Worm (Caenorhabditis elegans) whole organism, young adult: ENCODE data around the gene cyc-2.1.
A peak's percentile ranks its signal among the peaks of the same experiment; 100 is the strongest.

ENCODE experiments used
- B0019.2 ChIP-seq: fragments of 200-800 bp; sonication (Bioruptor generic); conservative IDR thresholded peaks from 2 replicates; pipeline ENCODE4 v1.3.6; 2022; ENCODE audit warnings: missing genetic modification reagents, missing genetic modification characterization, missing compliant biosample characterization
- F22D6.2 ChIP-seq: sonication (generic microtip); optimal IDR thresholded peaks from 2 replicates; lab custom pipeline; 2016; ENCODE audit warnings: mild to moderate bottlenecking, missing genetic modification characterization, missing compliant biosample characterization
- F23B12.7 ChIP-seq: sonication (generic microtip); optimal IDR thresholded peaks from 2 replicates; lab custom pipeline; 2017; ENCODE audit warnings: missing genetic modification characterization, mild to moderate bottlenecking, missing compliant biosample characterization, antibody characterized with exemption, moderate library complexity; ENCODE audit not compliant: insufficient read depth
- F37B4.10 ChIP-seq: fragments of 200-800 bp; sonication (Bioruptor generic); IDR thresholded peaks from 2 replicates; pipeline ENCODE4 v1.3.6; 2022; ENCODE audit warnings: missing genetic modification characterization, missing compliant biosample characterization
- F49E8.2 ChIP-seq: sonication (generic microtip); optimal IDR thresholded peaks from 3 replicates; lab custom pipeline; 2017; ENCODE audit warnings: missing genetic modification characterization, mild to moderate bottlenecking, missing compliant biosample characterization, antibody characterized with exemption, moderate library complexity; ENCODE audit not compliant: insufficient read depth
- F57C9.4 ChIP-seq: sonication (generic microtip); optimal IDR thresholded peaks from 2 replicates; lab custom pipeline; 2017; ENCODE audit warnings: mild to moderate bottlenecking, missing genetic modification characterization, missing compliant biosample characterization
- T07F8.4 ChIP-seq: sonication (generic microtip); optimal IDR thresholded peaks from 2 replicates; lab custom pipeline; 2016; ENCODE audit warnings: mild to moderate bottlenecking, missing genetic modification characterization, moderate library complexity, missing compliant biosample characterization
- Y79H2A.3 ChIP-seq: fragments of 200-800 bp; sonication (Bioruptor generic); conservative IDR thresholded peaks from 2 replicates; pipeline ENCODE4 v1.3.6; 2022; ENCODE audit warnings: missing genetic modification reagents, missing genetic modification characterization, missing compliant biosample characterization
- akir-1 ChIP-seq: fragments of 200-800 bp; sonication (Bioruptor generic); optimal IDR thresholded peaks from 2 replicates; lab custom pipeline; 2018; ENCODE audit warnings: mild to moderate bottlenecking, missing genetic modification characterization, moderate library complexity, missing compliant biosample characterization
- bed-2 ChIP-seq: fragments of 200-800 bp; sonication (Bioruptor generic); IDR thresholded peaks from 2 replicates; pipeline ENCODE4 v1.3.6; 2022; ENCODE audit warnings: missing genetic modification reagents, missing genetic modification characterization, missing compliant biosample characterization
- ccch-3 ChIP-seq: fragments of 200-800 bp; sonication (Bioruptor generic); optimal IDR thresholded peaks from 2 replicates; lab custom pipeline; 2018; ENCODE audit warnings: mild to moderate bottlenecking, missing genetic modification characterization, missing compliant biosample characterization
- cebp-1 ChIP-seq, 2 experiments: fragments of 200-800 bp in 1 of 2; sonication (Bioruptor generic) in 1 of 2; sonication (generic microtip) in 1 of 2; IDR thresholded peaks in 1 of 2; optimal IDR thresholded peaks in 1 of 2; 2 replicates each; pipeline versions ENCODE4 v1.3.6 to Lab custom; 2017 to 2022; ENCODE audit warnings: missing compliant biosample characterization in 2 of 2, missing genetic modification characterization in 2 of 2, mild to moderate bottlenecking in 1 of 2, missing genetic modification reagents in 1 of 2, moderate library complexity in 1 of 2
- ceh-40 ChIP-seq: fragments of 200-800 bp; sonication (Bioruptor generic); IDR thresholded peaks from 2 replicates; pipeline ENCODE4 v1.3.6; 2022; ENCODE audit warnings: missing genetic modification characterization, missing compliant biosample characterization
- ceh-58 ChIP-seq: fragments of 200-800 bp; sonication (Bioruptor generic); IDR thresholded peaks from 2 replicates; pipeline ENCODE4 v1.3.6; 2022; ENCODE audit warnings: missing genetic modification characterization, missing compliant biosample characterization
- ceh-91 ChIP-seq: fragments of 200-800 bp; sonication (Bioruptor generic); IDR thresholded peaks from 2 replicates; pipeline ENCODE4 v1.3.6; 2022; ENCODE audit warnings: missing genetic modification reagents, missing genetic modification characterization, missing compliant biosample characterization
- die-1 ChIP-seq: sonication (generic microtip); optimal IDR thresholded peaks from 2 replicates; lab custom pipeline; 2016; ENCODE audit warnings: missing genotype, mild to moderate bottlenecking, missing genetic modification characterization, missing compliant biosample characterization
- dpl-1 ChIP-seq: fragments of 150-350 bp; optimal IDR thresholded peaks from 2 replicates; lab custom pipeline; 2014; ENCODE audit warnings: missing biosample characterization, missing genetic modification reagents, missing genetic modification characterization
- egl-18 ChIP-seq: fragments of 200-800 bp; sonication (Bioruptor generic); IDR thresholded peaks from 2 replicates; pipeline ENCODE4 v1.3.6; 2022; ENCODE audit warnings: missing genetic modification reagents, missing genetic modification characterization, missing compliant biosample characterization
- ekl-4 ChIP-seq: fragments of 200-800 bp; sonication (Bioruptor generic); IDR thresholded peaks from 2 replicates; pipeline ENCODE4 v1.3.6; 2022; ENCODE audit warnings: missing genetic modification reagents, missing genetic modification characterization, missing compliant biosample characterization
- hlh-12 ChIP-seq: sonication (generic microtip); optimal IDR thresholded peaks from 2 replicates; lab custom pipeline; 2016; ENCODE audit warnings: missing genetic modification characterization, missing compliant biosample characterization
- hlh-26 ChIP-seq: fragments of 200-800 bp; sonication (Bioruptor generic); conservative IDR thresholded peaks from 2 replicates; pipeline ENCODE4 v1.3.6; 2022; ENCODE audit warnings: missing genetic modification reagents, missing genetic modification characterization, missing compliant biosample characterization
- hmg-1.2 ChIP-seq: fragments of 200-800 bp; sonication (Bioruptor generic); IDR thresholded peaks from 2 replicates; pipeline ENCODE4 v1.3.6; 2022; ENCODE audit warnings: missing genetic modification reagents, missing genetic modification characterization, missing compliant biosample characterization
- hmg-20 ChIP-seq: fragments of 200-800 bp; sonication (Bioruptor generic); IDR thresholded peaks from 2 replicates; pipeline ENCODE4 v1.3.6; 2022; ENCODE audit warnings: missing genetic modification reagents, missing genetic modification characterization, missing compliant biosample characterization
- lin-35 ChIP-seq, 3 experiments: fragments of 150-350 bp in 2 of 3; sonication (generic microtip) in 1 of 3; optimal IDR thresholded peaks; 2 replicates each; lab custom pipeline; 2014 to 2018; ENCODE audit warnings: missing biosample characterization in 3 of 3, missing genetic modification characterization in 3 of 3, missing genetic modification reagents in 3 of 3
- lin-40 ChIP-seq: sonication (generic microtip); optimal IDR thresholded peaks from 2 replicates; lab custom pipeline; 2016; ENCODE audit warnings: missing genetic modification characterization, mild to moderate bottlenecking, missing compliant biosample characterization, missing genotype, missing genetic modification reagents
- lir-1 ChIP-seq: fragments of 200-800 bp; sonication (Bioruptor generic); conservative IDR thresholded peaks from 2 replicates; pipeline ENCODE4 v1.3.6; 2022; ENCODE audit warnings: missing genetic modification reagents, missing genetic modification characterization, missing compliant biosample characterization
- madf-10 ChIP-seq: sonication (generic microtip); optimal IDR thresholded peaks from 2 replicates; lab custom pipeline; 2016; ENCODE audit warnings: mild to moderate bottlenecking, missing genetic modification characterization, missing compliant biosample characterization
- madf-6 ChIP-seq: fragments of 200-800 bp; sonication (Bioruptor generic); IDR thresholded peaks from 2 replicates; pipeline ENCODE4 v1.3.6; 2022; ENCODE audit warnings: missing genetic modification reagents, missing genetic modification characterization, missing compliant biosample characterization
- mcd-1 ChIP-seq: fragments of 200-800 bp; sonication (Bioruptor generic); IDR thresholded peaks from 2 replicates; pipeline ENCODE4 v1.3.6; 2022; ENCODE audit warnings: missing genetic modification reagents, missing genetic modification characterization, missing compliant biosample characterization
- mes-4 ChIP-seq: sonication (generic microtip); optimal IDR thresholded peaks from 2 replicates; lab custom pipeline; 2016; ENCODE audit warnings: missing genotype, missing genetic modification characterization, missing compliant biosample characterization
- nfya-2 ChIP-seq: fragments of 200-800 bp; sonication (Bioruptor generic); IDR thresholded peaks from 2 replicates; pipeline ENCODE4 v1.3.6; 2022; ENCODE audit warnings: missing genetic modification reagents, missing genetic modification characterization, missing compliant biosample characterization
- nhr-27 ChIP-seq: fragments of 200-800 bp; sonication (Bioruptor generic); optimal IDR thresholded peaks from 2 replicates; lab custom pipeline; 2018; ENCODE audit warnings: mild to moderate bottlenecking, missing genetic modification characterization, moderate library complexity, missing compliant biosample characterization
- nhr-80 ChIP-seq: sonication (generic microtip); optimal IDR thresholded peaks from 2 replicates; lab custom pipeline; 2016; ENCODE audit warnings: missing genetic modification characterization, missing compliant biosample characterization
- nhr-90 ChIP-seq: sonication (generic microtip); optimal IDR thresholded peaks from 2 replicates; lab custom pipeline; 2016; ENCODE audit warnings: missing genotype, mild to moderate bottlenecking, missing genetic modification characterization, missing compliant biosample characterization
- pbrm-1 ChIP-seq: fragments of 200-800 bp; sonication (Bioruptor generic); IDR thresholded peaks from 2 replicates; pipeline ENCODE4 v1.3.6; 2022; ENCODE audit warnings: missing genetic modification reagents, missing genetic modification characterization, missing compliant biosample characterization
- rcor-1 ChIP-seq: fragments of 200-800 bp; sonication (Bioruptor generic); IDR thresholded peaks from 2 replicates; pipeline ENCODE4 v1.3.6; 2022; ENCODE audit warnings: missing genetic modification reagents, missing genetic modification characterization, missing compliant biosample characterization
- rec-8 ChIP-seq, 2 experiments: sonication (generic microtip); optimal IDR thresholded peaks; 2 replicates each; lab custom pipeline; 2016; ENCODE audit warnings: mild to moderate bottlenecking in 2 of 2, missing genetic modification characterization in 2 of 2, missing genetic modification reagents in 2 of 2, missing genotype in 2 of 2, missing biosample characterization in 1 of 2, missing compliant biosample characterization in 1 of 2, moderate library complexity in 1 of 2
- rpc-1 ChIP-seq, 2 experiments: fragments of 150-350 bp in 1 of 2; sonication (generic microtip) in 1 of 2; optimal IDR thresholded peaks; 2 replicates each; lab custom pipeline; 2014 to 2018; ENCODE audit warnings: missing biosample characterization in 1 of 2, missing genetic modification characterization in 1 of 2, missing genetic modification reagents in 1 of 2, missing genotype in 1 of 2
- sdz-38 ChIP-seq: sonication (generic microtip); optimal IDR thresholded peaks from 2 replicates; lab custom pipeline; 2016; ENCODE audit warnings: missing genotype, missing genetic modification characterization, missing compliant biosample characterization
- snpc-3.4 ChIP-seq: sonication (generic microtip); optimal IDR thresholded peaks from 2 replicates; lab custom pipeline; 2017; ENCODE audit warnings: missing genetic modification characterization, mild to moderate bottlenecking, missing compliant biosample characterization, antibody characterized with exemption, moderate library complexity, missing genotype, missing genetic modification reagents
- snpc-4 ChIP-seq, 5 experiments: fragments of 150-350 bp in 1 of 5; sonication (generic microtip) in 4 of 5; optimal IDR thresholded peaks; 2 replicates each; lab custom pipeline; 2014 to 2018; ENCODE audit warnings: missing genetic modification characterization in 5 of 5, missing biosample characterization in 3 of 5, antibody characterized with exemption in 2 of 5, mild to moderate bottlenecking in 2 of 5, missing compliant biosample characterization in 2 of 5, missing genotype in 2 of 5, moderate library complexity in 2 of 5, missing genetic modification reagents in 1 of 5
- somi-1 ChIP-seq: fragments of 200-800 bp; sonication (Bioruptor generic); optimal IDR thresholded peaks from 2 replicates; lab custom pipeline; 2018; ENCODE audit warnings: mild to moderate bottlenecking, missing genetic modification characterization, missing compliant biosample characterization
- tlf-1 ChIP-seq: fragments of 200-800 bp; sonication (Bioruptor generic); optimal IDR thresholded peaks from 2 replicates; lab custom pipeline; 2018; ENCODE audit warnings: mild to moderate bottlenecking, missing genetic modification characterization, missing compliant biosample characterization
- unc-130 ChIP-seq: sonication (generic microtip); optimal IDR thresholded peaks from 2 replicates; lab custom pipeline; 2016; ENCODE audit warnings: missing genetic modification reagents, missing genetic modification characterization, missing compliant biosample characterization
- ztf-3 ChIP-seq: fragments of 200-800 bp; sonication (Bioruptor generic); optimal IDR thresholded peaks from 2 replicates; lab custom pipeline; 2018; ENCODE audit warnings: mild to moderate bottlenecking, missing genetic modification characterization, missing compliant biosample characterization

Gene cyc-2.1

DNA sequence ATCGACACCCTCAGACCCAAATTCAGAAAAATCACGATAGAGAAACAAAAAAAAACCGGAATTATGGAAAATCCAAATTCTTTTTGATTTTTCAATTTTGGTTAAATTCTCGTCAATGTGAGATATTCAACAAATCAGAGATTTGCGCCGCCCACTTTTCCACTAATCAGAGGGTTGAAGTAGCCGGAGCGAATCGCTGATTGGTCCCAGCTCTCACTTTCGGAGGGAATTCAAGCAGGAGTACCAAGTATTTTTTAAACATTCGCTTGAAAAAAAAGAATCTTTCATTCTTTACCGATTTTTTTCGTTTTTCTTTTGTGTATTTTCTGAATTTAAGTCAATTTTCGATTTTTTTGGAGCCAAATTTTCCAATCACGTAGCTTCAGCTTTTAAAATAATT is 42.9 kb downstream of the cyc-2.1 start:
- no peak for TF ChIP-seq nfya-2 (GFP tag; lab: Robert Waterston, UW)
- TF ChIP-seq nhr-27 (tag; lab: Kevin White, UChicago) = peak; percentile 43
- no peak for TF ChIP-seq mcd-1 (GFP tag; lab: Robert Waterston, UW)

- no peak for TF ChIP-seq rec-8 (tag; optimal IDR thresholded peaks at IDR 0.05; lab: Kevin White, UChicago)
- TF ChIP-seq hmg-1.2 (GFP tag; lab: Robert Waterston, UW) = peak; percentile 48; the same call in 1 of the 2 replicates
- no peak for TF ChIP-seq F49E8.2 (tag; lab: Kevin White, UChicago)
- TF ChIP-seq nhr-90 (tag; lab: Kevin White, UChicago) = peak; percentile 51
- no peak for TF ChIP-seq ccch-3 (GFP tag; lab: Kevin White, UChicago)
- no peak for TF ChIP-seq dpl-1 (GFP tag; lab: Kevin White, UChicago)
- no peak for TF ChIP-seq ceh-40 (GFP tag; lab: Robert Waterston, UW)
- peak; percentile 64 for TF ChIP-seq lin-40 (tag; lab: Kevin White, UChicago)
- no peak for TF ChIP-seq F22D6.2 (tag; lab: Kevin White, UChicago)
- TF ChIP-seq lir-1 (GFP tag; lab: Robert Waterston, UW) = no peak
- no peak for TF ChIP-seq F37B4.10 (GFP tag; lab: Robert Waterston, UW)
- TF ChIP-seq akir-1 = no peak
- TF ChIP-seq madf-6 (GFP tag; lab: Robert Waterston, UW) = no peak
- peak; percentile 82 for TF ChIP-seq cebp-1 (GFP tag; IDR thresholded peaks at IDR 0.05; lab: Robert Waterston, UW)
- peak; percentile 96 for TF ChIP-seq cebp-1 (tag; optimal IDR thresholded peaks at IDR 0.05; lab: Kevin White, UChicago)
- peak; percentile 52 for TF ChIP-seq pbrm-1 (GFP tag; lab: Robert Waterston, UW)
- TF ChIP-seq snpc-4 (GFP tag; optimal IDR thresholded peaks at IDR 0.05; lab: Kevin White, UChicago) = no peak
- TF ChIP-seq snpc-4 (tag; optimal IDR thresholded peaks at IDR 0.05; lab: Kevin White, UChicago) = peak in 1 of 4 experiments; percentile 25
- no peak for TF ChIP-seq B0019.2 (GFP tag; lab: Robert Waterston, UW)
- TF ChIP-seq die-1 (tag; lab: Kevin White, UChicago) = no peak
- no peak for TF ChIP-seq snpc-3.4 (tag; lab: Kevin White, UChicago)
- TF ChIP-seq nhr-80 (tag; lab: Kevin White, UChicago) = peak; percentile 99
- no peak for TF ChIP-seq ceh-58
- TF ChIP-seq Y79H2A.3 (GFP tag; lab: Robert Waterston, UW) = no peak
- peak; percentile 58; the same call in 1 of the 2 replicates for TF ChIP-seq rcor-1 (GFP tag; lab: Robert Waterston, UW)
- no peak for TF ChIP-seq rpc-1 (optimal IDR thresholded peaks at IDR 0.05; lab: Kevin White, UChicago)
- TF ChIP-seq rpc-1 (tag; optimal IDR thresholded peaks at IDR 0.05; lab: Kevin White, UChicago) = no peak
- no peak for TF ChIP-seq ekl-4
- no peak for TF ChIP-seq hlh-12 (tag; lab: Kevin White, UChicago)
- TF ChIP-seq F57C9.4 (tag; lab: Kevin White, UChicago) = no peak
- no peak for TF ChIP-seq somi-1 (GFP tag; lab: Kevin White, UChicago)
- TF ChIP-seq unc-130 = no peak
- no peak for TF ChIP-seq egl-18 (GFP tag; lab: Robert Waterston, UW)
- TF ChIP-seq tlf-1 (GFP tag; lab: Kevin White, UChicago) = no peak
- TF ChIP-seq F23B12.7 (tag; lab: Kevin White, UChicago) = no peak
- TF ChIP-seq madf-10 (tag; lab: Kevin White, UChicago) = peak; percentile 19
- no peak for TF ChIP-seq T07F8.4 (tag; lab: Kevin White, UChicago)
- no peak for TF ChIP-seq hlh-26 (GFP tag; lab: Robert Waterston, UW)
- TF ChIP-seq bed-2 = no peak
- no peak for TF ChIP-seq ztf-3
- peak in 1 of 3 experiments; percentile 28 for TF ChIP-seq lin-35 (GFP tag; optimal IDR thresholded peaks at IDR 0.05; lab: Kevin White, UChicago)
- no peak for TF ChIP-seq ceh-91
- TF ChIP-seq sdz-38 (tag; lab: Kevin White, UChicago) = no peak
- TF ChIP-seq mes-4 = no peak
- TF ChIP-seq hmg-20 (GFP tag; lab: Robert Waterston, UW) = no peak
Observed at ce11 chrIV:4705182-4705581, 43.6 kb downstream of the cyc-2.1 start.
